Worm (Caenorhabditis elegans) whole organism, young adult: ENCODE data around the gene cut-1.

ENCODE experiments used
- B0035.1 ChIP-seq: sonication (generic microtip); optimal IDR thresholded peaks from 2 replicates; lab custom pipeline; 2016; ENCODE audit warnings: missing genetic modification characterization, mild to moderate bottlenecking, missing compliant biosample characterization, missing genotype, missing genetic modification reagents
- D2030.7 ChIP-seq: fragments of 200-800 bp; sonication (Bioruptor generic); IDR thresholded peaks from 2 replicates; pipeline ENCODE4 v1.3.6; 2022; ENCODE audit warnings: missing genetic modification reagents, missing genetic modification characterization, missing compliant biosample characterization
- T07F8.4 ChIP-seq: sonication (generic microtip); optimal IDR thresholded peaks from 2 replicates; lab custom pipeline; 2016; ENCODE audit warnings: mild to moderate bottlenecking, missing genetic modification characterization, moderate library complexity, missing compliant biosample characterization
- T26A5.8 ChIP-seq: sonication (generic microtip); optimal IDR thresholded peaks from 2 replicates; lab custom pipeline; 2016; ENCODE audit warnings: missing genetic modification characterization, missing compliant biosample characterization
- Y53G8AR.9 ChIP-seq: fragments of 200-800 bp; sonication (Bioruptor generic); conservative IDR thresholded peaks from 2 replicates; pipeline ENCODE4 v1.3.6; 2022; ENCODE audit warnings: missing genetic modification reagents, missing genetic modification characterization, missing compliant biosample characterization
- Y56A3A.18 ChIP-seq: fragments of 200-800 bp; sonication (Bioruptor generic); IDR thresholded peaks from 2 replicates; pipeline ENCODE4 v1.3.6; 2022; ENCODE audit warnings: missing genetic modification reagents, missing genetic modification characterization, missing compliant biosample characterization
- Y67H2A.10 ChIP-seq: fragments of 200-800 bp; sonication (Bioruptor generic); conservative IDR thresholded peaks from 2 replicates; pipeline ENCODE4 v1.3.6; 2022; ENCODE audit warnings: missing genetic modification reagents, missing genetic modification characterization, missing compliant biosample characterization
- ZK185.1 ChIP-seq: sonication (generic microtip); optimal IDR thresholded peaks from 2 replicates; lab custom pipeline; 2016; ENCODE audit warnings: mild to moderate bottlenecking, missing genetic modification characterization, missing compliant biosample characterization; ENCODE audit not compliant: poor library complexity, severe bottlenecking
- aptf-3 ChIP-seq: fragments of 200-800 bp; sonication (Bioruptor generic); IDR thresholded peaks from 2 replicates; pipeline ENCODE4 v1.3.6; 2022; ENCODE audit warnings: missing genetic modification characterization, missing compliant biosample characterization
- attf-5 ChIP-seq: fragments of 200-800 bp; sonication (Bioruptor generic); optimal IDR thresholded peaks from 2 replicates; lab custom pipeline; 2018; ENCODE audit warnings: mild to moderate bottlenecking, missing genetic modification characterization, missing compliant biosample characterization
- ceh-27 ChIP-seq: fragments of 200-800 bp; sonication (Bioruptor generic); optimal IDR thresholded peaks from 2 replicates; lab custom pipeline; 2018; ENCODE audit warnings: mild to moderate bottlenecking, missing genetic modification characterization, moderate library complexity, missing compliant biosample characterization
- ceh-40 ChIP-seq: fragments of 200-800 bp; sonication (Bioruptor generic); IDR thresholded peaks from 2 replicates; pipeline ENCODE4 v1.3.6; 2022; ENCODE audit warnings: missing genetic modification characterization, missing compliant biosample characterization
- ceh-79 ChIP-seq: sonication (generic microtip); optimal IDR thresholded peaks from 2 replicates; lab custom pipeline; 2017; ENCODE audit warnings: mild to moderate bottlenecking, missing genetic modification characterization, missing compliant biosample characterization
- die-1 ChIP-seq: sonication (generic microtip); optimal IDR thresholded peaks from 2 replicates; lab custom pipeline; 2016; ENCODE audit warnings: missing genotype, mild to moderate bottlenecking, missing genetic modification characterization, missing compliant biosample characterization
- dox-1 ChIP-seq: fragments of 200-800 bp; sonication (Bioruptor generic); IDR thresholded peaks from 2 replicates; pipeline ENCODE4 v1.3.6; 2022; ENCODE audit warnings: missing genetic modification reagents, missing genetic modification characterization, missing compliant biosample characterization
- dpff-1 ChIP-seq: sonication (generic microtip); optimal IDR thresholded peaks from 2 replicates; lab custom pipeline; 2017; ENCODE audit warnings: mild to moderate bottlenecking, missing genetic modification characterization, missing compliant biosample characterization
- dpl-1 ChIP-seq: fragments of 150-350 bp; optimal IDR thresholded peaks from 2 replicates; lab custom pipeline; 2014; ENCODE audit warnings: missing biosample characterization, missing genetic modification reagents, missing genetic modification characterization
- efl-1 ChIP-seq: fragments of 150-350 bp; optimal IDR thresholded peaks from 2 replicates; lab custom pipeline; 2014; ENCODE audit warnings: missing biosample characterization, missing genetic modification reagents, missing genetic modification characterization
- egl-18 ChIP-seq: fragments of 200-800 bp; sonication (Bioruptor generic); IDR thresholded peaks from 2 replicates; pipeline ENCODE4 v1.3.6; 2022; ENCODE audit warnings: missing genetic modification reagents, missing genetic modification characterization, missing compliant biosample characterization
- egl-44 ChIP-seq: fragments of 200-800 bp; sonication (Bioruptor generic); IDR thresholded peaks from 2 replicates; pipeline ENCODE4 v1.3.6; 2022; ENCODE audit warnings: missing genetic modification reagents, missing genetic modification characterization, missing compliant biosample characterization
- ets-4 ChIP-seq: fragments of 200-800 bp; sonication (Bioruptor generic); optimal IDR thresholded peaks from 2 replicates; lab custom pipeline; 2018; ENCODE audit warnings: mild to moderate bottlenecking, missing genetic modification characterization, missing compliant biosample characterization
- him-1 ChIP-seq: sonication (generic microtip); optimal IDR thresholded peaks from 2 replicates; lab custom pipeline; 2016; ENCODE audit warnings: missing genotype, missing genetic modification reagents, missing genetic modification characterization, missing compliant biosample characterization
- lag-1 ChIP-seq: fragments of 200-800 bp; sonication (Bioruptor generic); IDR thresholded peaks from 2 replicates; pipeline ENCODE4 v1.3.6; 2022; ENCODE audit warnings: missing genetic modification reagents, missing genetic modification characterization, missing compliant biosample characterization
- lin-26 ChIP-seq: fragments of 200-800 bp; sonication (Bioruptor generic); IDR thresholded peaks from 2 replicates; pipeline ENCODE4 v1.3.6; 2022; ENCODE audit warnings: missing genetic modification reagents, missing genetic modification characterization, missing compliant biosample characterization
- lin-35 ChIP-seq, 3 experiments: fragments of 150-350 bp in 2 of 3; sonication (generic microtip) in 1 of 3; optimal IDR thresholded peaks; 2 replicates each; lab custom pipeline; 2014 to 2018; ENCODE audit warnings: missing biosample characterization in 3 of 3, missing genetic modification characterization in 3 of 3, missing genetic modification reagents in 3 of 3
- lir-1 ChIP-seq: fragments of 200-800 bp; sonication (Bioruptor generic); conservative IDR thresholded peaks from 2 replicates; pipeline ENCODE4 v1.3.6; 2022; ENCODE audit warnings: missing genetic modification reagents, missing genetic modification characterization, missing compliant biosample characterization
- lsy-27 ChIP-seq: sonication (generic microtip); optimal IDR thresholded peaks from 2 replicates; lab custom pipeline; 2017; ENCODE audit warnings: missing genetic modification characterization, mild to moderate bottlenecking, missing compliant biosample characterization, antibody characterized with exemption, missing genotype, borderline replicate concordance; ENCODE audit not compliant: insufficient read depth
- madf-8 ChIP-seq: fragments of 200-800 bp; sonication (Bioruptor generic); conservative IDR thresholded peaks from 2 replicates; pipeline ENCODE4 v1.3.6; 2022; ENCODE audit warnings: missing genetic modification reagents, missing genetic modification characterization, missing compliant biosample characterization
- mcd-1 ChIP-seq: fragments of 200-800 bp; sonication (Bioruptor generic); IDR thresholded peaks from 2 replicates; pipeline ENCODE4 v1.3.6; 2022; ENCODE audit warnings: missing genetic modification reagents, missing genetic modification characterization, missing compliant biosample characterization
- mes-4 ChIP-seq: sonication (generic microtip); optimal IDR thresholded peaks from 2 replicates; lab custom pipeline; 2016; ENCODE audit warnings: missing genotype, missing genetic modification characterization, missing compliant biosample characterization
- mxl-1 ChIP-seq: sonication (generic microtip); optimal IDR thresholded peaks from 2 replicates; lab custom pipeline; 2016; ENCODE audit warnings: missing genetic modification characterization, missing compliant biosample characterization
- nfya-1 ChIP-seq: sonication (generic microtip); optimal IDR thresholded peaks from 2 replicates; lab custom pipeline; 2017; ENCODE audit warnings: antibody characterized with exemption, missing compliant biosample characterization, missing genetic modification characterization, borderline replicate concordance; ENCODE audit not compliant: insufficient read depth
- nfyb-1 ChIP-seq: fragments of 200-800 bp; sonication (Bioruptor generic); IDR thresholded peaks from 2 replicates; pipeline ENCODE4 v1.3.6; 2022; ENCODE audit warnings: missing genetic modification reagents, missing genetic modification characterization, missing compliant biosample characterization
- nhr-120 ChIP-seq: fragments of 200-800 bp; sonication (Bioruptor generic); IDR thresholded peaks from 2 replicates; pipeline ENCODE4 v1.3.6; 2022; ENCODE audit warnings: missing genetic modification characterization, missing compliant biosample characterization
- snpc-3.4 ChIP-seq: sonication (generic microtip); optimal IDR thresholded peaks from 2 replicates; lab custom pipeline; 2017; ENCODE audit warnings: missing genetic modification characterization, mild to moderate bottlenecking, missing compliant biosample characterization, antibody characterized with exemption, moderate library complexity, missing genotype, missing genetic modification reagents
- zfh-2 ChIP-seq: fragments of 200-800 bp; sonication (Bioruptor generic); conservative IDR thresholded peaks from 2 replicates; pipeline ENCODE4 v1.3.6; 2022; ENCODE audit warnings: missing genetic modification reagents, missing genetic modification characterization, missing compliant biosample characterization
- zim-3 ChIP-seq: sonication (generic microtip); optimal IDR thresholded peaks from 2 replicates; lab custom pipeline; 2017; ENCODE audit warnings: mild to moderate bottlenecking, missing genetic modification characterization, moderate library complexity, missing compliant biosample characterization
- ztf-22 ChIP-seq: fragments of 200-800 bp; sonication (Bioruptor generic); optimal IDR thresholded peaks from 2 replicates; lab custom pipeline; 2018; ENCODE audit warnings: mild to moderate bottlenecking, missing genetic modification characterization, moderate library complexity, missing compliant biosample characterization
- ztf-3 ChIP-seq: fragments of 200-800 bp; sonication (Bioruptor generic); optimal IDR thresholded peaks from 2 replicates; lab custom pipeline; 2018; ENCODE audit warnings: mild to moderate bottlenecking, missing genetic modification characterization, missing compliant biosample characterization
- ztf-6 ChIP-seq: fragments of 200-800 bp; sonication (Bioruptor generic); IDR thresholded peaks from 2 replicates; pipeline ENCODE4 v1.3.6; 2022; ENCODE audit warnings: missing genetic modification reagents, missing genetic modification characterization, missing compliant biosample characterization

Gene cut-1

ce11 chrII:11238869-11239647 is 29.9 kb upstream of the cut-1 start, which contains the start of the genes rpn-9 and T06D8.9 (continued):
- TF ChIP-seq ztf-6 (no peak), mxl-1 (no peak), madf-8 (GFP tag; lab: Robert Waterston, UW) (peak; percentile 66), mcd-1 (GFP tag; lab: Robert Waterston, UW) (peak; percentile 94), B0035.1 (tag; lab: Kevin White, UChicago) (no peak), lsy-27 (no peak), nfyb-1 (GFP tag; lab: Robert Waterston, UW) (peak; percentile 20; the same call in 1 of the 2 replicates), Y67H2A.10 (peak; percentile 45; the same call in 1 of the 2 replicates), T07F8.4 (no peak), ets-4 (GFP tag; lab: Kevin White, UChicago) (no peak), ZK185.1 (tag; lab: Kevin White, UChicago) (peak; percentile 21), egl-18 (no peak), D2030.7 (peak; percentile 89), T26A5.8 (tag; lab: Kevin White, UChicago) (no peak), nhr-120 (no peak), efl-1 (GFP tag; lab: Kevin White, UChicago) (peak; percentile 79), ceh-27 (GFP tag; lab: Kevin White, UChicago) (peak; percentile 54), lir-1 (GFP tag; lab: Robert Waterston, UW) (peak; percentile 58; the same call in 1 of the 2 replicates), Y56A3A.18 (GFP tag; lab: Robert Waterston, UW) (no peak), attf-5 (peak; percentile 96), him-1 (tag; lab: Kevin White, UChicago) (no peak), dpl-1 (GFP tag; lab: Kevin White, UChicago) (peak; percentile 66), egl-44 (no peak), dpff-1 (no peak), ceh-79 (tag; lab: Kevin White, UChicago) (no peak), Y53G8AR.9 (no peak; the same call in 1 of the 2 replicates), mes-4 (tag; lab: Kevin White, UChicago) (no peak), ceh-40 (GFP tag; lab: Robert Waterston, UW) (no peak), lin-26 (GFP tag; lab: Robert Waterston, UW) (no peak), ztf-22 (GFP tag; lab: Kevin White, UChicago) (no peak), lin-35 (GFP tag; optimal IDR thresholded peaks at IDR 0.05; lab: Kevin White, UChicago) (peak in 2 of 3 experiments; percentile 15 to 71), nfya-1 (no peak), ztf-3 (GFP tag; lab: Kevin White, UChicago) (no peak)

- TF ChIP-seq zfh-2 (GFP tag; lab: Robert Waterston, UW) (peak; percentile 52), aptf-3 (GFP tag; lab: Robert Waterston, UW) (no peak), zim-3 (tag; lab: Kevin White, UChicago) (no peak), egl-44 (no peak), snpc-3.4 (tag; lab: Kevin White, UChicago) (no peak), die-1 (tag; lab: Kevin White, UChicago) (no peak), dox-1 (GFP tag; lab: Robert Waterston, UW) (0 out of 2 replicates have a peak, but pooled peaks have one; percentile 24), lag-1 (GFP tag; lab: Robert Waterston, UW) (no peak)
- TF ChIP-seq, all 124 proteins: peak for 2
These were observed 28.7 kb upstream of the cut-1 start for ce11 chrII:11240214-11240613.
